Worm (Caenorhabditis elegans): ENCODE measurements around the gene F35C5.12.

Gene F35C5.12

ce11 chrII:12948158-12948557, 33.8 kb upstream of the F35C5.12 start, which contains the start of gene F58G1.7:
Gene F58G1.7 (minus strand): TSS chrII:12948258.
- no peak for TF ChIP-seq let-607 (tag; optimal IDR thresholded peaks at IDR 0.05)
- TF ChIP-seq lin-54 (GFP tag; optimal IDR thresholded peaks at IDR 0.05) = no peak
- no peak for TF ChIP-seq ceh-27 (GFP tag; optimal IDR thresholded peaks at IDR 0.05)
- TF ChIP-seq T26A5.8 (tag; optimal IDR thresholded peaks at IDR 0.05) = no peak
- no peak for TF ChIP-seq hlh-12 (tag; optimal IDR thresholded peaks at IDR 0.05)
- TF ChIP-seq snpc-4 (GFP tag; optimal IDR thresholded peaks at IDR 0.05) = no peak
- peak in 2 of 4 experiments; percentile 35 to 68 for TF ChIP-seq snpc-4 (tag; optimal IDR thresholded peaks at IDR 0.05)
- TF ChIP-seq pha-4 (tag; optimal IDR thresholded peaks at IDR 0.05) = no peak
- no peak for TF ChIP-seq ztf-25 (GFP tag; IDR thresholded peaks at IDR 0.05)
- TF ChIP-seq madf-10 (tag; optimal IDR thresholded peaks at IDR 0.05) = no peak
- no peak for TF ChIP-seq attf-3 (GFP tag; conservative IDR thresholded peaks at IDR 0.05)
- TF ChIP-seq zfh-2 (GFP tag; conservative IDR thresholded peaks at IDR 0.05) = 0 out of 2 replicates have a peak, but pooled peaks have one; percentile 20
- no peak for TF ChIP-seq hlh-26 (GFP tag; conservative IDR thresholded peaks at IDR 0.05)
- no peak for TF ChIP-seq hmg-20 (GFP tag; IDR thresholded peaks at IDR 0.05)
- no peak for TF ChIP-seq ekl-4 (GFP tag; IDR thresholded peaks at IDR 0.05)
- no peak for TF ChIP-seq snpc-3.4 (tag; optimal IDR thresholded peaks at IDR 0.05)
- no peak for TF ChIP-seq T07F8.4 (tag; optimal IDR thresholded peaks at IDR 0.05)

ce11 chrII:12944587-12945126, 30.3 kb upstream of the F35C5.12 start:
- TF ChIP-seq cebp-2 (GFP tag; IDR thresholded peaks at IDR 0.05) (peak; percentile 54; the same call in 1 of the 2 replicates), ztf-18 (tag; optimal IDR thresholded peaks at IDR 0.05) (peak; percentile 85), F57C9.4 (tag; optimal IDR thresholded peaks at IDR 0.05) (peak; percentile 90), B0261.1 (tag; optimal IDR thresholded peaks at IDR 0.05) (peak; percentile 52), let-607 (tag; optimal IDR thresholded peaks at IDR 0.05) (peak; percentile 81 to 90), Y67H2A.10 (GFP tag; conservative IDR thresholded peaks at IDR 0.05) (peak; percentile 56; the same call in 1 of the 2 replicates), unc-62 (GFP tag; optimal IDR thresholded peaks at IDR 0.05) (peak; percentile 5), ztf-26 (tag; optimal IDR thresholded peaks at IDR 0.05) (peak; percentile 96), attf-5 (GFP tag; optimal IDR thresholded peaks at IDR 0.05) (peak; percentile 84), pbrm-1 (GFP tag; IDR thresholded peaks at IDR 0.05) (peak; percentile 99), nhr-80 (tag; optimal IDR thresholded peaks at IDR 0.05) (peak; percentile 66), gei-17 (GFP tag; optimal IDR thresholded peaks at IDR 0.05) (peak; percentile 94), ceh-91 (GFP tag; IDR thresholded peaks at IDR 0.05) (peak; percentile 77), F33H1.4 (GFP tag; IDR thresholded peaks at IDR 0.05) (peak; percentile 86), lin-54 (GFP tag; optimal IDR thresholded peaks at IDR 0.05) (peak; percentile 89), dpl-1 (GFP tag; optimal IDR thresholded peaks at IDR 0.05) (peak; percentile 53), hsf-1 (GFP tag; IDR thresholded peaks at IDR 0.05) (peak; percentile 96), egl-18 (GFP tag; IDR thresholded peaks at IDR 0.05) (peak; percentile 70; the same call in 1 of the 2 replicates), atf-7 (tag; optimal IDR thresholded peaks at IDR 0.05) (peak; percentile 93), lin-26 (GFP tag; IDR thresholded peaks at IDR 0.05) (peak; percentile 96), dox-1 (GFP tag; IDR thresholded peaks at IDR 0.05) (peak; percentile 99), hlh-12 (tag; optimal IDR thresholded peaks at IDR 0.05) (peak; percentile 24), C06A6.2 (GFP tag; conservative IDR thresholded peaks at IDR 0.05) (peak; percentile 88), F23B12.7 (tag; optimal IDR thresholded peaks at IDR 0.05; ENCODE audit: insufficient read depth) (peak; percentile 95), F57A8.1 (GFP tag; optimal IDR thresholded peaks at IDR 0.05) (peak; percentile 68), mcd-1 (GFP tag; IDR thresholded peaks at IDR 0.05) (peak; percentile 95), K11D2.4 (GFP tag; IDR thresholded peaks at IDR 0.05) (peak; percentile 90), ceh-40 (GFP tag; IDR thresholded peaks at IDR 0.05) (0 out of 2 replicates have a peak, but pooled peaks have one; percentile 80), sea-2 (GFP tag; IDR thresholded peaks at IDR 0.05) (peak; percentile 84; the same call in 1 of the 2 replicates), ZK185.1 (tag; optimal IDR thresholded peaks at IDR 0.05; ENCODE audit: poor library complexity, severe bottlenecking) (peak; percentile 91), efl-1 (GFP tag; optimal IDR thresholded peaks at IDR 0.05) (peak; percentile 28), ama-1 (optimal IDR thresholded peaks at IDR 0.05) (peak; percentile 100), ama-1 (GFP tag; optimal IDR thresholded peaks at IDR 0.05) (peak; percentile 71 to 77)

All from whole organism, young adult.